Worm (Caenorhabditis elegans) whole organism, L4 larva: ENCODE data around the gene lips-6.

Experiments
- Y105C5A.15 ChIP-seq: fragments of 200-800 bp; sonication (Bioruptor generic); IDR thresholded peaks from 2 replicates; pipeline ENCODE4 v1.3.6; 2022; ENCODE audit warnings: missing genetic modification characterization, missing compliant biosample characterization
- ZK337.2 ChIP-seq: fragments of 200-800 bp; sonication (Bioruptor generic); IDR thresholded peaks from 2 replicates; pipeline ENCODE4 v1.3.6; 2022; ENCODE audit warnings: missing genetic modification reagents, missing genetic modification characterization, missing compliant biosample characterization
- hif-1 ChIP-seq, 2 experiments: sonication (generic microtip); optimal IDR thresholded peaks; 2 replicates each; lab custom pipeline; 2016 to 2017; ENCODE audit warnings: missing compliant biosample characterization in 2 of 2, missing genetic modification characterization in 2 of 2, missing genetic modification reagents in 2 of 2, missing genotype in 2 of 2, mild to moderate bottlenecking in 1 of 2
- lin-15B ChIP-seq: fragments of 150-350 bp; sonication (generic microtip); optimal IDR thresholded peaks from 3 replicates; lab custom pipeline; 2014; ENCODE audit warnings: missing biosample characterization, missing genetic modification characterization
- mdt-29 ChIP-seq: fragments of 200-800 bp; sonication (Bioruptor generic); IDR thresholded peaks from 2 replicates; pipeline ENCODE4 v1.3.6; 2022; ENCODE audit warnings: missing genetic modification reagents, missing genetic modification characterization, missing compliant biosample characterization
- set-16 ChIP-seq: fragments of 200-800 bp; sonication (Bioruptor generic); IDR thresholded peaks from 2 replicates; pipeline ENCODE4 v1.3.6; 2022; ENCODE audit warnings: missing genetic modification reagents, missing genetic modification characterization, missing compliant biosample characterization

- TF ChIP-seq Y105C5A.15 (GFP tag; lab: Robert Waterston, UW) (no peak), ZK337.2 (GFP tag; lab: Robert Waterston, UW) (no peak), set-16 (GFP tag; lab: Robert Waterston, UW) (no peak), lin-15B (tag; lab: Kevin White, UChicago) (no peak), mdt-29 (GFP tag; lab: Robert Waterston, UW) (no peak), hif-1 (tag; optimal IDR thresholded peaks at IDR 0.05; lab: Kevin White, UChicago) (no peak)
Measured at ce11 chrIV:12029074-12029473, 13.6 kb upstream of the lips-6 start, which contains the start of gene tgn-38.
